Fruit fly (Drosophila melanogaster) whole organism, embryonic: ENCODE results near the gene Map205.

Experiments
- Antp ChIP-seq: fragments of 200-800 bp; sonication (Bioruptor generic); optimal IDR thresholded peaks from 3 replicates; lab custom pipeline; 2016; ENCODE audit warnings: missing biosample characterization, missing genetic modification characterization
- B-H1 ChIP-seq: fragments of 200-800 bp; sonication (Bioruptor generic); IDR thresholded peaks from 3 replicates; pipeline ENCODE4 v1.3.6; 2022; ENCODE audit warnings: missing biosample characterization, missing genetic modification characterization
- Bteb2 ChIP-seq: fragments of 200-800 bp; sonication (Bioruptor generic); optimal IDR thresholded peaks from 2 replicates; lab custom pipeline; 2016; ENCODE audit warnings: missing biosample characterization, missing genetic modification characterization
- CG10147 ChIP-seq: fragments of 200-800 bp; sonication (Bioruptor generic); optimal IDR thresholded peaks from 2 replicates; lab custom pipeline; 2019; ENCODE audit warnings: missing biosample characterization, mild to moderate bottlenecking, missing genetic modification characterization, moderate library complexity
- CG10209 ChIP-seq: fragments of 200-800 bp; sonication (Bioruptor generic); optimal IDR thresholded peaks from 3 replicates; lab custom pipeline; 2017; ENCODE audit warnings: missing biosample characterization, mild to moderate bottlenecking, missing genetic modification characterization, missing genetic modification reagents
- CG10321 ChIP-seq: fragments of 200-800 bp; sonication (Bioruptor generic); IDR thresholded peaks from 2 replicates; pipeline ENCODE4 v1.3.6; 2022; ENCODE audit warnings: missing biosample characterization, missing genetic modification characterization
- CG11247 ChIP-seq: fragments of 200-800 bp; sonication (Bioruptor generic); IDR thresholded peaks from 2 replicates; pipeline ENCODE4 v1.3.6; 2022; ENCODE audit warnings: missing biosample characterization, missing genetic modification characterization
- CG13894 ChIP-seq: fragments of 200-800 bp; sonication (Bioruptor generic); optimal IDR thresholded peaks from 3 replicates; lab custom pipeline; 2018; ENCODE audit warnings: missing biosample characterization, mild to moderate bottlenecking, missing genetic modification characterization, moderate library complexity
- CG15073 ChIP-seq: fragments of 200-800 bp; sonication (Bioruptor generic); optimal IDR thresholded peaks from 2 replicates; lab custom pipeline; 2016; ENCODE audit warnings: missing biosample characterization, missing genetic modification characterization
- CG16815 ChIP-seq: fragments of 200-800 bp; sonication (Bioruptor generic); optimal IDR thresholded peaks from 3 replicates; lab custom pipeline; 2017; ENCODE audit warnings: missing biosample characterization, mild to moderate bottlenecking, missing genetic modification characterization
- CG17802 ChIP-seq: fragments of 200-800 bp; sonication (Bioruptor generic); optimal IDR thresholded peaks from 2 replicates; lab custom pipeline; 2018; ENCODE audit warnings: missing biosample characterization, mild to moderate bottlenecking, missing genetic modification characterization, moderate library complexity
- CG2712 ChIP-seq: fragments of 200-800 bp; optimal IDR thresholded peaks from 3 replicates; lab custom pipeline; 2019; ENCODE audit warnings: missing biosample characterization, mild to moderate bottlenecking, missing genetic modification characterization, moderate library complexity
- CG32767 ChIP-seq: fragments of 200-800 bp; sonication (Bioruptor generic); IDR thresholded peaks from 2 replicates; pipeline ENCODE4 v1.3.6; 2022; ENCODE audit warnings: missing biosample characterization, missing genetic modification characterization
- CG3726 ChIP-seq: fragments of 200-800 bp; sonication (Bioruptor generic); IDR thresholded peaks from 3 replicates; pipeline ENCODE4, ENCODE4 v1.3.6; 2022; ENCODE audit warnings: missing biosample characterization, missing genetic modification characterization
- CG7745 ChIP-seq: fragments of 200-800 bp; sonication (Bioruptor generic); optimal IDR thresholded peaks from 2 replicates; lab custom pipeline; 2018; ENCODE audit warnings: missing biosample characterization, mild to moderate bottlenecking, missing genetic modification characterization, moderate library complexity
- CG8388 ChIP-seq: fragments of 200-800 bp; sonication (Bioruptor generic); optimal IDR thresholded peaks from 2 replicates; lab custom pipeline; 2019; ENCODE audit warnings: missing biosample characterization, mild to moderate bottlenecking, missing genetic modification characterization, moderate library complexity
- CG8478 ChIP-seq: fragments of >200 bp; optimal IDR thresholded peaks from 2 replicates; lab custom pipeline; 2018
- D ChIP-seq, 2 experiments: fragments of 200-800 bp in 1 of 2; fragments of >200 bp in 1 of 2; sonication (Bioruptor generic) in 1 of 2; optimal IDR thresholded peaks; 2 replicates in 1 of 2; 3 replicates in 1 of 2; lab custom pipeline; 2017; ENCODE audit warnings: mild to moderate bottlenecking in 1 of 2, missing biosample characterization in 1 of 2, missing genetic modification characterization in 1 of 2, missing genetic modification reagents in 1 of 2
- Dek ChIP-seq: fragments of 200-800 bp; sonication (Bioruptor generic); optimal IDR thresholded peaks from 3 replicates; lab custom pipeline; 2019; ENCODE audit warnings: missing biosample characterization, mild to moderate bottlenecking, missing genetic modification characterization, moderate library complexity
- Dfd ChIP-seq, 2 experiments: fragments of >200 bp; optimal IDR thresholded peaks; 2 replicates each; lab custom pipeline; 2017; ENCODE audit warnings: missing biosample characterization in 2 of 2, missing genetic modification characterization in 2 of 2
- Eip74EF ChIP-seq, 2 experiments: fragments of 200-800 bp in 1 of 2; fragments of >200 bp in 1 of 2; sonication (Bioruptor generic) in 1 of 2; optimal IDR thresholded peaks; 2 replicates each; lab custom pipeline; 2017 to 2019; ENCODE audit warnings: missing biosample characterization in 2 of 2, missing genetic modification characterization in 2 of 2, mild to moderate bottlenecking in 1 of 2, moderate library complexity in 1 of 2
- Hsf ChIP-seq: fragments of 200-800 bp; sonication (Bioruptor generic); optimal IDR thresholded peaks from 3 replicates; lab custom pipeline; 2016; ENCODE audit warnings: missing biosample characterization, missing genetic modification characterization
- Lim3 ChIP-seq: fragments of 200-800 bp; sonication (Bioruptor generic); IDR thresholded peaks from 2 replicates; pipeline ENCODE4 v1.3.6; 2022; ENCODE audit warnings: missing biosample characterization, missing genetic modification characterization
- Nf-YB ChIP-seq: fragments of 200-800 bp; sonication (Bioruptor generic); optimal IDR thresholded peaks from 3 replicates; lab custom pipeline; 2019; ENCODE audit warnings: missing biosample characterization, mild to moderate bottlenecking, missing genetic modification characterization, moderate library complexity
- PHDP ChIP-seq: fragments of 200-800 bp; sonication (Bioruptor generic); optimal IDR thresholded peaks from 3 replicates; lab custom pipeline; 2018; ENCODE audit warnings: missing biosample characterization, mild to moderate bottlenecking, missing genetic modification characterization, moderate library complexity
- bbx ChIP-seq: fragments of 200-800 bp; sonication (Bioruptor generic); IDR thresholded peaks from 2 replicates; pipeline ENCODE4 v1.3.6; 2022; ENCODE audit warnings: missing biosample characterization, missing genetic modification characterization; ENCODE audit not compliant: partially characterized antibody
- bigmax ChIP-seq: fragments of 200-800 bp; sonication (Bioruptor generic); optimal IDR thresholded peaks from 2 replicates; lab custom pipeline; 2018; ENCODE audit warnings: missing biosample characterization, mild to moderate bottlenecking, missing genetic modification characterization
- cato ChIP-seq: fragments of 200-800 bp; sonication (Bioruptor generic); optimal IDR thresholded peaks from 2 replicates; lab custom pipeline; 2016; ENCODE audit warnings: missing biosample characterization, missing genetic modification characterization, borderline replicate concordance
- cwo ChIP-seq: fragments of 200-800 bp; sonication (Bioruptor generic); optimal IDR thresholded peaks from 3 replicates; lab custom pipeline; 2017; ENCODE audit warnings: missing biosample characterization, missing genetic modification characterization, mild to moderate bottlenecking, moderate library complexity, missing genetic modification reagents
- disco-r ChIP-seq: fragments of 200-800 bp; sonication (Bioruptor generic); optimal IDR thresholded peaks from 2 replicates; lab custom pipeline; 2016; ENCODE audit warnings: missing biosample characterization, missing genetic modification characterization
- dmrt99B ChIP-seq: fragments of 200-800 bp; sonication (Bioruptor generic); optimal IDR thresholded peaks from 2 replicates; lab custom pipeline; 2018; ENCODE audit warnings: missing biosample characterization, mild to moderate bottlenecking, missing genetic modification characterization, moderate library complexity
- eyg ChIP-seq: fragments of 200-800 bp; sonication (Bioruptor generic); optimal IDR thresholded peaks from 3 replicates; lab custom pipeline; 2016; ENCODE audit warnings: missing biosample characterization, missing genetic modification characterization
- fu2 ChIP-seq: fragments of 200-800 bp; sonication (Bioruptor generic); optimal IDR thresholded peaks from 2 replicates; lab custom pipeline; 2016; ENCODE audit warnings: missing biosample characterization, missing genetic modification characterization
- gem ChIP-seq: fragments of 200-800 bp; sonication (Bioruptor generic); optimal IDR thresholded peaks from 2 replicates; lab custom pipeline; 2019; ENCODE audit warnings: missing biosample characterization, mild to moderate bottlenecking, missing genetic modification characterization, moderate library complexity
- grau ChIP-seq: fragments of 200-800 bp; optimal IDR thresholded peaks from 3 replicates; lab custom pipeline; 2019; ENCODE audit warnings: missing biosample characterization, mild to moderate bottlenecking, missing genetic modification characterization, moderate library complexity
- ind ChIP-seq: fragments of 200-800 bp; sonication (Bioruptor generic); optimal IDR thresholded peaks from 3 replicates; lab custom pipeline; 2016; ENCODE audit warnings: missing biosample characterization, missing genetic modification characterization
- ken ChIP-seq: fragments of 200-800 bp; sonication (Bioruptor generic); IDR thresholded peaks from 3 replicates; pipeline ENCODE4 v1.3.6; 2022; ENCODE audit warnings: missing biosample characterization, missing genetic modification characterization
- kni ChIP-seq: fragments of 200-800 bp; sonication (Bioruptor generic); optimal IDR thresholded peaks from 3 replicates; lab custom pipeline; 2017; ENCODE audit warnings: mild to moderate bottlenecking, missing biosample characterization, missing genetic modification reagents, missing genetic modification characterization
- lmd ChIP-seq: fragments of 200-800 bp; sonication (Bioruptor generic); IDR thresholded peaks from 2 replicates; pipeline ENCODE4 v1.3.6; 2022; ENCODE audit warnings: missing biosample characterization, missing genetic modification characterization
- pan ChIP-seq, 4 experiments: fragments of >200 bp in 3 of 4; fragments of 200-800 bp in 1 of 4; sonication (Bioruptor generic) in 1 of 4; optimal IDR thresholded peaks in 3 of 4; IDR thresholded peaks in 1 of 4; 2 replicates each; pipeline versions ENCODE4 v1.3.6 to Lab custom; 2017 to 2022; ENCODE audit warnings: missing biosample characterization in 2 of 4, missing genetic modification characterization in 2 of 4, mixed read lengths in 1 of 4
- pb ChIP-seq: fragments of 200-800 bp; sonication (Bioruptor generic); optimal IDR thresholded peaks from 3 replicates; lab custom pipeline; 2016; ENCODE audit warnings: missing biosample characterization, missing genetic modification characterization
- pros ChIP-seq: fragments of 200-800 bp; sonication (Bioruptor generic); optimal IDR thresholded peaks from 3 replicates; lab custom pipeline; 2019; ENCODE audit warnings: missing biosample characterization, mild to moderate bottlenecking, missing genetic modification characterization, moderate library complexity
- sob ChIP-seq: fragments of 200-800 bp; sonication (Bioruptor generic); IDR thresholded peaks from 2 replicates; pipeline ENCODE4 v1.3.6; 2022; ENCODE audit warnings: missing biosample characterization, missing genetic modification characterization
- sqz ChIP-seq: fragments of 200-800 bp; sonication (Bioruptor generic); optimal IDR thresholded peaks from 3 replicates; lab custom pipeline; 2018; ENCODE audit warnings: missing biosample characterization, mild to moderate bottlenecking, missing genetic modification characterization
- tll ChIP-seq, 2 experiments: fragments of 200-800 bp in 1 of 2; fragments of >200 bp in 1 of 2; sonication (Bioruptor generic) in 1 of 2; optimal IDR thresholded peaks; 2 replicates each; lab custom pipeline; 2017 to 2019; ENCODE audit warnings: missing biosample characterization in 2 of 2, missing genetic modification characterization in 2 of 2, mild to moderate bottlenecking in 1 of 2, moderate library complexity in 1 of 2
- trh ChIP-seq: fragments of 200-800 bp; sonication (Bioruptor generic); optimal IDR thresholded peaks from 2 replicates; lab custom pipeline; 2016; ENCODE audit warnings: missing biosample characterization, missing genetic modification characterization
- z ChIP-seq: fragments of 200-800 bp; sonication (Bioruptor generic); IDR thresholded peaks from 3 replicates; pipeline ENCODE4 v1.3.6; 2022; ENCODE audit warnings: missing biosample characterization, missing genetic modification characterization
- zen ChIP-seq: fragments of 200-800 bp; sonication (Bioruptor generic); optimal IDR thresholded peaks from 3 replicates; lab custom pipeline; 2018; ENCODE audit warnings: missing biosample characterization, mild to moderate bottlenecking, missing genetic modification characterization, moderate library complexity

Map205 gene

dm6 chr3R:32051782-32052503 is 16.3 kb downstream of the Map205 start, which contains the start of the genes krz and mod (continued):
- TF ChIP-seq fu2 (GFP tag; lab: Kevin White, UChicago) (peak; percentile 13), Dek (tag; lab: Kevin White, UChicago) (no peak), tll (GFP tag; optimal IDR thresholded peaks at IDR 0.05; lab: Kevin White, UChicago) (no peak), CG8478 (lab: Kevin White, UChicago) (no peak), disco-r (GFP tag; lab: Kevin White, UChicago) (no peak), cato (peak; percentile 12), PHDP (tag; lab: Kevin White, UChicago) (peak; percentile 2), CG7745 (no peak), CG11247 (GFP tag; lab: Robert Waterston, UW) (no peak), Antp (GFP tag; lab: Kevin White, UChicago) (peak; percentile 20), CG15073 (GFP tag; lab: Kevin White, UChicago) (no peak), pan (optimal IDR thresholded peaks at IDR 0.05; lab: Kevin White, UChicago) (no peak), pan (GFP tag; optimal IDR thresholded peaks at IDR 0.05 in 1 of 2, IDR thresholded peaks at IDR 0.05 in 1 of 2) (peak in 1 of 2 experiments; percentile 8), kni (GFP tag; lab: Kevin White, UChicago) (no peak), bigmax (GFP tag; lab: Kevin White, UChicago) (no peak), pros (GFP tag; lab: Kevin White, UChicago) (no peak), CG10209 (GFP tag; lab: Kevin White, UChicago) (no peak), grau (tag; lab: Kevin White, UChicago) (peak; percentile 37), z (GFP tag; lab: Robert Waterston, UW) (no peak), eyg (GFP tag; lab: Kevin White, UChicago) (no peak), lmd (GFP tag; lab: Robert Waterston, UW) (no peak), Bteb2 (GFP tag; lab: Kevin White, UChicago) (no peak), ind (GFP tag; lab: Kevin White, UChicago) (no peak), CG3726 (GFP tag; lab: Robert Waterston, UW) (no peak), Dfd (GFP tag; optimal IDR thresholded peaks at IDR 0.05; lab: Kevin White, UChicago) (no peak), sob (GFP tag; lab: Robert Waterston, UW) (peak; percentile 33; the same call in 1 of the 2 replicates), CG32767 (GFP tag; lab: Robert Waterston, UW) (peak; percentile 91), CG13894 (no peak), CG8388 (GFP tag; lab: Kevin White, UChicago) (peak; percentile 5), Eip74EF (GFP tag; optimal IDR thresholded peaks at IDR 0.05; lab: Kevin White, UChicago) (no peak), Lim3 (GFP tag; lab: Robert Waterston, UW) (no peak), pb (no peak), cwo (GFP tag; lab: Kevin White, UChicago) (no peak), ken (GFP tag; lab: Robert Waterston, UW) (no peak), trh (no peak), CG2712 (peak; percentile 7), Nf-YB (GFP tag; lab: Kevin White, UChicago) (no peak), CG17802 (tag; lab: Kevin White, UChicago) (peak; percentile 74), CG10321 (no peak), D (optimal IDR thresholded peaks at IDR 0.05; lab: Kevin White, UChicago) (no peak), D (GFP tag; optimal IDR thresholded peaks at IDR 0.05; lab: Kevin White, UChicago) (peak; percentile 0), CG16815 (GFP tag; lab: Kevin White, UChicago) (no peak), CG10147 (GFP tag; lab: Kevin White, UChicago) (no peak), bbx (GFP tag; lab: Robert Waterston, UW) (0 out of 2 replicates have a peak, but pooled peaks have one; percentile 13), Hsf (GFP tag; lab: Kevin White, UChicago) (peak; percentile 14), dmrt99B (tag; lab: Kevin White, UChicago) (no peak), sqz (GFP tag; lab: Kevin White, UChicago) (peak; percentile 26), gem (tag; lab: Kevin White, UChicago) (peak; percentile 41), B-H1 (no peak), zen (tag; lab: Kevin White, UChicago) (no peak)
